Fruit fly (Drosophila melanogaster) whole organism, wandering third instar larva: ENCODE measurements around the gene Polr2B.

Source experiments
- CG9705 ChIP-seq: fragments of 200-800 bp; sonication (Bioruptor generic); optimal IDR thresholded peaks from 2 replicates; lab custom pipeline; 2018; ENCODE audit warnings: missing biosample characterization, mild to moderate bottlenecking, missing genetic modification characterization
- Hr78 ChIP-seq: fragments of >200 bp; optimal IDR thresholded peaks from 2 replicates; lab custom pipeline; 2017; ENCODE audit warnings: missing biosample characterization, missing genetic modification characterization
- Jra ChIP-seq: sonication (Bioruptor generic); optimal IDR thresholded peaks from 2 replicates; lab custom pipeline; 2016; ENCODE audit warnings: missing biosample characterization, missing genetic modification characterization
- Rel ChIP-seq, 2 experiments: fragments of 200-800 bp; sonication (Bioruptor generic) in 1 of 2; optimal IDR thresholded peaks; 2 replicates in 1 of 2; 3 replicates in 1 of 2; lab custom pipeline; 2016 to 2019; ENCODE audit warnings: mild to moderate bottlenecking in 2 of 2, missing biosample characterization in 2 of 2, missing genetic modification characterization in 2 of 2, moderate library complexity in 1 of 2
- br ChIP-seq: fragments of 200-800 bp; sonication (Bioruptor generic); optimal IDR thresholded peaks from 2 replicates; lab custom pipeline; 2016; ENCODE audit warnings: missing biosample characterization, missing genetic modification characterization
- brk ChIP-seq: fragments of 200-800 bp; sonication (Bioruptor generic); optimal IDR thresholded peaks from 2 replicates; lab custom pipeline; 2016; ENCODE audit warnings: missing biosample characterization, mild to moderate bottlenecking, missing genetic modification characterization
- dsf ChIP-seq: sonication (Bioruptor generic); optimal IDR thresholded peaks from 2 replicates; lab custom pipeline; 2016; ENCODE audit warnings: missing biosample characterization, missing genetic modification characterization, borderline replicate concordance
- ey ChIP-seq: fragments of 200-800 bp; sonication (Bioruptor generic); optimal IDR thresholded peaks from 2 replicates; lab custom pipeline; 2016; ENCODE audit warnings: missing biosample characterization, missing genetic modification characterization
- h ChIP-seq: fragments of 200-800 bp; sonication (Bioruptor generic); optimal IDR thresholded peaks from 3 replicates; lab custom pipeline; 2016; ENCODE audit warnings: missing biosample characterization, mild to moderate bottlenecking, missing genetic modification characterization
- pan ChIP-seq: fragments of >200 bp; optimal IDR thresholded peaks from 2 replicates; lab custom pipeline; 2017
- woc ChIP-seq: sonication (Bioruptor generic); optimal IDR thresholded peaks from 2 replicates; lab custom pipeline; 2016; ENCODE audit warnings: missing biosample characterization, mild to moderate bottlenecking, missing genetic modification characterization

DNA sequence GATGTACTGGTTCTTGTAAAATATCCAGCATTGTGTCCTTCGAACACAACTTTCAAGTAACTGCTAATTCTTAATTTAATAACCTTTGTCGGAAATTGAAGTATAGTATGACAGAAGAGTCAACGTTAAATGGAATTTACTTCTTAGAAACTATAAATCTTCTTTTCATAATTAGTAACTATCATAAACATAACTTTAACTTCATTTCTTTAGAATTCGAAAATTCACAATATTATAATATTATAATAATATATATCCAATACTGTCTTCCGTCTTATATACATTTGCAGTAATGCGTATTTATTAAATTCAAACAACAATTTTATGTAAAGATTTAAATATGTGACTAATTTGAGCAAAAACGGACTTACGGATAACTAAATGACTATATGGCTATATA is 28.1 kb downstream of the Polr2B start, which contains the start of gene Recs1:
- TF ChIP-seq Jra (GFP tag; lab: Kevin White, UChicago) (no peak), CG9705 (GFP tag; lab: Kevin White, UChicago) (no peak), pan (lab: Kevin White, UChicago) (no peak), Hr78 (GFP tag; lab: Kevin White, UChicago) (no peak), dsf (no peak), woc (GFP tag; lab: Kevin White, UChicago) (no peak), Rel (GFP tag; optimal IDR thresholded peaks at IDR 0.05; lab: Kevin White, UChicago) (no peak), Rel (tag; optimal IDR thresholded peaks at IDR 0.05; lab: Kevin White, UChicago) (no peak), br (no peak), brk (GFP tag; lab: Kevin White, UChicago) (no peak), h (GFP tag; lab: Kevin White, UChicago) (no peak), ey (GFP tag; lab: Kevin White, UChicago) (no peak)
